Fruit fly (Drosophila melanogaster) whole organism, wandering third instar larva: ENCODE data around the gene wdn.

Source experiments
- Abd-B ChIP-seq: fragments of >200 bp; optimal IDR thresholded peaks from 2 replicates; lab custom pipeline; 2017; ENCODE audit warnings: missing biosample characterization, missing genetic modification characterization
- CG32264 ChIP-seq: fragments of 200-800 bp; sonication (Bioruptor generic); optimal IDR thresholded peaks from 2 replicates; lab custom pipeline; 2016; ENCODE audit warnings: missing biosample characterization, missing genetic modification characterization
- CG9705 ChIP-seq: fragments of 200-800 bp; sonication (Bioruptor generic); optimal IDR thresholded peaks from 2 replicates; lab custom pipeline; 2018; ENCODE audit warnings: missing biosample characterization, mild to moderate bottlenecking, missing genetic modification characterization
- CrebA ChIP-seq: fragments of 200-800 bp; sonication (Bioruptor generic); optimal IDR thresholded peaks from 2 replicates; lab custom pipeline; 2016; ENCODE audit warnings: missing biosample characterization, mild to moderate bottlenecking, missing genetic modification characterization, borderline replicate concordance
- Dfd ChIP-seq: fragments of >200 bp; optimal IDR thresholded peaks from 2 replicates; lab custom pipeline; 2017; ENCODE audit warnings: missing biosample characterization, missing genetic modification characterization
- Dif ChIP-seq: fragments of 200-275, 200-300 bp; sonication (Bioruptor generic); optimal IDR thresholded peaks from 2 replicates; lab custom pipeline; 2018; ENCODE audit warnings: missing biosample characterization, missing genetic modification characterization; ENCODE audit not compliant: partially characterized antibody
- GATAd ChIP-seq: sonication (Bioruptor generic); optimal IDR thresholded peaks from 2 replicates; lab custom pipeline; 2016; ENCODE audit warnings: missing biosample characterization, missing genetic modification characterization
- HLH106 ChIP-seq: fragments of 200-800 bp; optimal IDR thresholded peaks from 3 replicates; lab custom pipeline; 2019; ENCODE audit warnings: missing biosample characterization, mild to moderate bottlenecking, missing genetic modification characterization, moderate library complexity
- Hnf4 ChIP-seq: fragments of 200-800 bp; sonication (Bioruptor generic); optimal IDR thresholded peaks from 2 replicates; lab custom pipeline; 2016; ENCODE audit warnings: missing biosample characterization, mild to moderate bottlenecking, missing genetic modification characterization
- Hr78 ChIP-seq: fragments of >200 bp; optimal IDR thresholded peaks from 2 replicates; lab custom pipeline; 2017; ENCODE audit warnings: missing biosample characterization, missing genetic modification characterization
- Hr83 ChIP-seq: fragments of 200-300 bp; sonication (Bioruptor generic); optimal IDR thresholded peaks from 2 replicates; lab custom pipeline; 2016; ENCODE audit warnings: missing biosample characterization, mild to moderate bottlenecking, missing genetic modification characterization, moderate library complexity; ENCODE audit not compliant: poor library complexity, severe bottlenecking
- Jra ChIP-seq: sonication (Bioruptor generic); optimal IDR thresholded peaks from 2 replicates; lab custom pipeline; 2016; ENCODE audit warnings: missing biosample characterization, missing genetic modification characterization
- Mio ChIP-seq: sonication (Bioruptor generic); optimal IDR thresholded peaks from 2 replicates; lab custom pipeline; 2016; ENCODE audit warnings: missing biosample characterization, missing genetic modification characterization
- Myc ChIP-seq: fragments of >200 bp; optimal IDR thresholded peaks from 2 replicates; lab custom pipeline; 2017
- N ChIP-seq: fragments of >200 bp; optimal IDR thresholded peaks from 2 replicates; lab custom pipeline; 2018; ENCODE audit warnings: missing biosample characterization, missing external identifiers, missing genetic modification characterization
- OdsH ChIP-seq: fragments of 200-800 bp; sonication (Bioruptor generic); optimal IDR thresholded peaks from 2 replicates; lab custom pipeline; 2016; ENCODE audit warnings: missing biosample characterization, mild to moderate bottlenecking, missing genetic modification characterization
- Rel ChIP-seq, 2 experiments: fragments of 200-800 bp; sonication (Bioruptor generic) in 1 of 2; optimal IDR thresholded peaks; 2 replicates in 1 of 2; 3 replicates in 1 of 2; lab custom pipeline; 2016 to 2019; ENCODE audit warnings: mild to moderate bottlenecking in 2 of 2, missing biosample characterization in 2 of 2, missing genetic modification characterization in 2 of 2, moderate library complexity in 1 of 2
- Sp1 ChIP-seq: fragments of 200-800 bp; sonication (Bioruptor generic); optimal IDR thresholded peaks from 3 replicates; lab custom pipeline; 2019; ENCODE audit warnings: missing biosample characterization, mild to moderate bottlenecking, missing genetic modification characterization, moderate library complexity
- Vsx2 ChIP-seq: fragments of 200-300, 225-300 bp; sonication (Bioruptor generic); optimal IDR thresholded peaks from 2 replicates; lab custom pipeline; 2018; ENCODE audit warnings: missing biosample characterization, missing genetic modification characterization; ENCODE audit not compliant: partially characterized antibody
- br ChIP-seq: fragments of 200-800 bp; sonication (Bioruptor generic); optimal IDR thresholded peaks from 2 replicates; lab custom pipeline; 2016; ENCODE audit warnings: missing biosample characterization, missing genetic modification characterization
- brk ChIP-seq: fragments of 200-800 bp; sonication (Bioruptor generic); optimal IDR thresholded peaks from 2 replicates; lab custom pipeline; 2016; ENCODE audit warnings: missing biosample characterization, mild to moderate bottlenecking, missing genetic modification characterization
- dl ChIP-seq, 2 experiments: fragments of 175-275, 200-275 bp in 1 of 2; fragments of 200-275 bp in 1 of 2; sonication (Bioruptor generic); optimal IDR thresholded peaks; lab custom pipeline; 2018; ENCODE audit warnings: mild to moderate bottlenecking in 2 of 2, missing biosample characterization in 2 of 2, missing genetic modification characterization in 2 of 2, moderate library complexity in 2 of 2; ENCODE audit not compliant: partially characterized antibody in 2 of 2, insufficient read depth in 1 of 2
- dmrt93B ChIP-seq: fragments of 200-800 bp; sonication (Bioruptor generic); optimal IDR thresholded peaks from 2 replicates; lab custom pipeline; 2018; ENCODE audit warnings: missing biosample characterization, mild to moderate bottlenecking, missing genetic modification characterization
- dsf ChIP-seq: sonication (Bioruptor generic); optimal IDR thresholded peaks from 2 replicates; lab custom pipeline; 2016; ENCODE audit warnings: missing biosample characterization, missing genetic modification characterization, borderline replicate concordance
- ey ChIP-seq: fragments of 200-800 bp; sonication (Bioruptor generic); optimal IDR thresholded peaks from 2 replicates; lab custom pipeline; 2016; ENCODE audit warnings: missing biosample characterization, missing genetic modification characterization
- foxo ChIP-seq, 2 experiments: fragments of 200-800 bp; sonication (Bioruptor generic); optimal IDR thresholded peaks; 2 replicates in 1 of 2; 3 replicates in 1 of 2; lab custom pipeline; 2016 to 2017; ENCODE audit warnings: missing biosample characterization in 2 of 2, missing genetic modification characterization in 2 of 2
- fru ChIP-seq: fragments of 200-800 bp; sonication (Bioruptor generic); optimal IDR thresholded peaks from 3 replicates; lab custom pipeline; 2016; ENCODE audit warnings: missing biosample characterization, mild to moderate bottlenecking, missing genetic modification characterization
- h ChIP-seq: fragments of 200-800 bp; sonication (Bioruptor generic); optimal IDR thresholded peaks from 3 replicates; lab custom pipeline; 2016; ENCODE audit warnings: missing biosample characterization, mild to moderate bottlenecking, missing genetic modification characterization
- jim ChIP-seq: fragments of 175-275, 200-325 bp; sonication (Bioruptor generic); optimal IDR thresholded peaks from 2 replicates; lab custom pipeline; 2016; ENCODE audit warnings: missing biosample characterization, mild to moderate bottlenecking, missing genetic modification characterization
- lola ChIP-seq: fragments of >200 bp; optimal IDR thresholded peaks from 2 replicates; lab custom pipeline; 2017; ENCODE audit warnings: missing biosample characterization, missing genetic modification characterization
- pan ChIP-seq: fragments of >200 bp; optimal IDR thresholded peaks from 2 replicates; lab custom pipeline; 2017
- psq ChIP-seq: fragments of 200-800 bp; sonication (Bioruptor generic); optimal IDR thresholded peaks from 3 replicates; lab custom pipeline; 2017; ENCODE audit warnings: missing biosample characterization, mild to moderate bottlenecking, missing genetic modification characterization, moderate library complexity
- rgr ChIP-seq: fragments of 200-800 bp; sonication (Bioruptor generic); optimal IDR thresholded peaks from 3 replicates; lab custom pipeline; 2016; ENCODE audit warnings: missing biosample characterization, mild to moderate bottlenecking, missing genetic modification characterization
- sage ChIP-seq: fragments of 200-800 bp; sonication (Bioruptor generic); optimal IDR thresholded peaks from 2 replicates; lab custom pipeline; 2016; ENCODE audit warnings: missing biosample characterization, mild to moderate bottlenecking, missing genetic modification characterization
- sv ChIP-seq: fragments of 200-800 bp; sonication (Bioruptor generic); optimal IDR thresholded peaks from 3 replicates; lab custom pipeline; 2016; ENCODE audit warnings: missing biosample characterization, missing genetic modification characterization
- tai ChIP-seq: sonication (Bioruptor generic); optimal IDR thresholded peaks from 2 replicates; lab custom pipeline; 2016; ENCODE audit warnings: missing biosample characterization, missing genetic modification characterization
- usp ChIP-seq: fragments of >200 bp; optimal IDR thresholded peaks from 2 replicates; lab custom pipeline; 2017; ENCODE audit warnings: missing biosample characterization, missing genetic modification characterization
- woc ChIP-seq: sonication (Bioruptor generic); optimal IDR thresholded peaks from 2 replicates; lab custom pipeline; 2016; ENCODE audit warnings: missing biosample characterization, mild to moderate bottlenecking, missing genetic modification characterization

wdn gene

DNA sequence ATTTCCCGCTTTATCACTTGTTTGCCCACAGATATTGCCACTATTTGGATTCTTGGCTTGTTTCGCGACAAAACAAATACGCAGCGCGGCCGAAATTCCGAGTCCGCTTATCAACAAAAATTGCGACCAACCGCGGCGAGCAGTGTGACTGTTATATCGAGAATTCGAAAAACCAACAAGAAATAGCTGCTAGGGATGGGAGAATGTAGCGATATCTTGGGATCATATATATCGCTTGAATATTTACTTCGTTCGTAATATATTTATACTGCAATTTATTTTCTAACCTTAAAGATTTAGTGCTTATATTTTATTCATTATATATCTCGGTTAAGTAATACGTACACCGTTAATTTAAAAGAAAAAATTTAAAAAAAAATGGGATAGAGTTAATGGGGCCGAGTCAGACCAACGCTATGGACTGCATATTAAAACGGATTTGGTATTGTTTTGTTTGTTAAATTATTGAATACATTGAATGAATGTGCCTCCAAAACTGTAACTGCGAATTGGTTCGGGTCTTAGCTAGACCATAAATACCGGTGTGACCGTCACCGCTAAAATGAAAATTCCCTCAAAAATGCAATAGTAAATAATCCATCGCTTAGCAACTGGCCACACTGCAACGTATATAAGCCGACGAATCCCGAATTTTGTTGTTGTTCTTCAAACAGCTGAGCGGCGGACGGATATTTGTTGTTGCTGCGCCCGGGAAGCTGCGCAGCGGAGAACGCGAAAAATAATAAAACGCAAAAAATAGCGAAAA lies 33.7 kb upstream of the wdn start, which contains the start of the genes Apc and spg:
Gene Apc, minus strand, starts transcription at position 138 of the 766 bp plus-strand sequence.
Gene spg, plus strand, starts transcription at position 660 of the 766 bp plus-strand sequence.
- TF ChIP-seq HLH106 (tag; lab: Kevin White, UChicago), result peak; percentile 39
- peak; percentile 8 for TF ChIP-seq sage
- no peak for TF ChIP-seq Jra (GFP tag; lab: Kevin White, UChicago)
- no peak for TF ChIP-seq lola (GFP tag; lab: Kevin White, UChicago)
- peak; percentile 48 for TF ChIP-seq h (GFP tag; lab: Kevin White, UChicago)
- no peak for TF ChIP-seq Dfd (GFP tag; lab: Kevin White, UChicago)
- TF ChIP-seq psq (GFP tag; lab: Kevin White, UChicago), result peak; percentile 5
- TF ChIP-seq jim (GFP tag; lab: Kevin White, UChicago), result peak; percentile 9
- peak; percentile 16 for TF ChIP-seq Hr83 (GFP tag; lab: Kevin White, UChicago)
- no peak for TF ChIP-seq Mio (GFP tag; lab: Kevin White, UChicago)
- no peak for TF ChIP-seq GATAd (GFP tag; lab: Kevin White, UChicago)
- peak; percentile 47 for TF ChIP-seq OdsH (GFP tag; lab: Kevin White, UChicago)
- TF ChIP-seq rgr (GFP tag; lab: Kevin White, UChicago), result peak; percentile 25
- TF ChIP-seq Hnf4 (GFP tag; lab: Kevin White, UChicago), result no peak
- TF ChIP-seq Vsx2 (GFP tag; lab: Kevin White, UChicago), result no peak
- TF ChIP-seq dl (GFP tag; optimal IDR thresholded peaks at IDR 0.05; lab: Kevin White, UChicago; ENCODE audit: insufficient read depth in 1 of 2, partially characterized antibody in 2 of 2), result no peak
- TF ChIP-seq pan, result no peak
- TF ChIP-seq Sp1 (GFP tag; lab: Kevin White, UChicago), result peak; percentile 41
- no peak for TF ChIP-seq tai (GFP tag; lab: Kevin White, UChicago)
- no peak for TF ChIP-seq usp (GFP tag; lab: Kevin White, UChicago)
- no peak for TF ChIP-seq CG32264 (GFP tag; lab: Kevin White, UChicago)
- peak; percentile 24 for TF ChIP-seq fru (GFP tag; lab: Kevin White, UChicago)
- TF ChIP-seq sv (GFP tag; lab: Kevin White, UChicago), result no peak
- peak in 1 of 2 experiments; percentile 4 for TF ChIP-seq foxo (GFP tag; optimal IDR thresholded peaks at IDR 0.05; lab: Kevin White, UChicago)
- peak; percentile 18 for TF ChIP-seq Dif (GFP tag; lab: Kevin White, UChicago)
- no peak for TF ChIP-seq Rel (GFP tag; optimal IDR thresholded peaks at IDR 0.05; lab: Kevin White, UChicago)
- no peak for TF ChIP-seq Rel (tag; optimal IDR thresholded peaks at IDR 0.05; lab: Kevin White, UChicago)
- TF ChIP-seq dsf (GFP tag; lab: Kevin White, UChicago), result no peak
- TF ChIP-seq ey (GFP tag; lab: Kevin White, UChicago), result peak; percentile 14
- peak; percentile 50 for TF ChIP-seq br (GFP tag; lab: Kevin White, UChicago)
- no peak for TF ChIP-seq brk (GFP tag; lab: Kevin White, UChicago)
- TF ChIP-seq woc, result peak; percentile 16
- TF ChIP-seq CrebA (GFP tag; lab: Kevin White, UChicago), result no peak
- no peak for TF ChIP-seq N (GFP tag; lab: Kevin White, UChicago)
- no peak for TF ChIP-seq dmrt93B (GFP tag; lab: Kevin White, UChicago)
- TF ChIP-seq CG9705, result no peak
- TF ChIP-seq Myc (lab: Kevin White, UChicago), result peak; percentile 77
- TF ChIP-seq Hr78, result no peak
- no peak for TF ChIP-seq Abd-B
- TF ChIP-seq, all 38 proteins: peak for 16
